Fruit fly (Drosophila melanogaster) whole organism, embryonic: Measurements from ENCODE around the gene Cyt-c1.

Experiments
- Awh ChIP-seq: fragments of 200-800 bp; sonication (Bioruptor generic); IDR thresholded peaks from 2 replicates; pipeline ENCODE4, ENCODE4 v1.3.6; 2022; ENCODE audit warnings: missing biosample characterization, missing genetic modification characterization
- B-H2 ChIP-seq: fragments of 200-800 bp; sonication (Bioruptor generic); optimal IDR thresholded peaks from 2 replicates; lab custom pipeline; 2018; ENCODE audit warnings: missing biosample characterization, mild to moderate bottlenecking, missing genetic modification characterization
- Bdp1 ChIP-seq: fragments of 200-800 bp; sonication (Bioruptor generic); optimal IDR thresholded peaks from 3 replicates; lab custom pipeline; 2016; ENCODE audit warnings: missing biosample characterization, missing genetic modification characterization
- CG10979 ChIP-seq: fragments of 200-800 bp; sonication (Bioruptor generic); optimal IDR thresholded peaks from 2 replicates; lab custom pipeline; 2018; ENCODE audit warnings: missing biosample characterization, mild to moderate bottlenecking, missing genetic modification characterization, moderate library complexity
- CG11093 ChIP-seq: fragments of 200-800 bp; sonication (Bioruptor generic); IDR thresholded peaks from 3 replicates; pipeline ENCODE4 v1.3.6; 2022; ENCODE audit warnings: missing biosample characterization, missing genetic modification characterization
- CG11696 ChIP-seq: fragments of 200-800 bp; sonication (Bioruptor generic); IDR thresholded peaks from 2 replicates; pipeline ENCODE4 v1.3.6; 2022; ENCODE audit warnings: missing biosample characterization, missing genetic modification characterization
- CG1233 ChIP-seq: fragments of 200-800 bp; sonication (Bioruptor generic); optimal IDR thresholded peaks from 4 replicates; lab custom pipeline; 2018; ENCODE audit warnings: missing biosample characterization, mild to moderate bottlenecking, missing genetic modification characterization
- CG1603 ChIP-seq: fragments of 200-800 bp; sonication (Bioruptor generic); optimal IDR thresholded peaks from 2 replicates; lab custom pipeline; 2019; ENCODE audit warnings: missing biosample characterization, mild to moderate bottlenecking, missing genetic modification characterization, moderate library complexity
- CG1647 ChIP-seq: fragments of 200-800 bp; sonication (Bioruptor generic); optimal IDR thresholded peaks from 3 replicates; lab custom pipeline; 2016; ENCODE audit warnings: missing biosample characterization, missing genetic modification characterization
- CG17186 ChIP-seq: fragments of 200-800 bp; sonication (Bioruptor generic); optimal IDR thresholded peaks from 3 replicates; lab custom pipeline; 2017; ENCODE audit warnings: missing biosample characterization, missing genetic modification reagents, missing genetic modification characterization
- CG1792 ChIP-seq: fragments of 200-800 bp; sonication (Bioruptor generic); optimal IDR thresholded peaks from 2 replicates; lab custom pipeline; 2016; ENCODE audit warnings: missing biosample characterization, missing genetic modification characterization
- CG2120 ChIP-seq: fragments of 200-800 bp; sonication (Bioruptor generic); optimal IDR thresholded peaks from 3 replicates; lab custom pipeline; 2016; ENCODE audit warnings: missing biosample characterization, missing genetic modification characterization
- CG30020 ChIP-seq: fragments of 200-800 bp; optimal IDR thresholded peaks from 2 replicates; lab custom pipeline; 2019; ENCODE audit warnings: missing biosample characterization, mild to moderate bottlenecking, missing genetic modification characterization, moderate library complexity
- CG3407 ChIP-seq: fragments of 200-800 bp; sonication (Bioruptor generic); optimal IDR thresholded peaks from 2 replicates; lab custom pipeline; 2018; ENCODE audit warnings: missing biosample characterization, mild to moderate bottlenecking, missing genetic modification characterization
- CG7357 ChIP-seq: fragments of 200-800 bp; sonication (Bioruptor generic); IDR thresholded peaks from 3 replicates; pipeline ENCODE4 v1.3.6; 2022; ENCODE audit warnings: missing biosample characterization, missing genetic modification characterization
- CG7556 ChIP-seq: fragments of 200-800 bp; sonication (Bioruptor generic); optimal IDR thresholded peaks from 2 replicates; lab custom pipeline; 2017; ENCODE audit warnings: missing biosample characterization, mild to moderate bottlenecking, missing genetic modification characterization
- CG9609 ChIP-seq: fragments of 200-800 bp; sonication (Bioruptor generic); optimal IDR thresholded peaks from 3 replicates; lab custom pipeline; 2016; ENCODE audit warnings: missing biosample characterization, missing genetic modification characterization
- CG9817 ChIP-seq: fragments of 200-800 bp; sonication (Bioruptor generic); optimal IDR thresholded peaks from 2 replicates; lab custom pipeline; 2018; ENCODE audit warnings: missing biosample characterization, mild to moderate bottlenecking, missing genetic modification characterization, moderate library complexity
- CG9876 ChIP-seq: fragments of 200-800 bp; sonication (Bioruptor generic); optimal IDR thresholded peaks from 2 replicates; lab custom pipeline; 2016; ENCODE audit warnings: missing biosample characterization, missing genetic modification characterization
- CoRest ChIP-seq: fragments of 200-800 bp; sonication (Bioruptor generic); optimal IDR thresholded peaks from 3 replicates; lab custom pipeline; 2018; ENCODE audit warnings: missing biosample characterization, mild to moderate bottlenecking, missing genetic modification characterization, moderate library complexity
- Dip2 ChIP-seq: fragments of 200-800 bp; sonication (Bioruptor generic); IDR thresholded peaks from 2 replicates; pipeline ENCODE4 v1.3.6; 2022; ENCODE audit warnings: missing biosample characterization, missing genetic modification characterization
- Drgx ChIP-seq: fragments of 200-800 bp; sonication (Bioruptor generic); IDR thresholded peaks from 2 replicates; pipeline ENCODE4 v1.3.6; 2022; ENCODE audit warnings: missing biosample characterization, missing genetic modification characterization
- HLH3B ChIP-seq: fragments of 200-800 bp; sonication (Bioruptor generic); IDR thresholded peaks from 2 replicates; pipeline ENCODE4 v1.3.6; 2022; ENCODE audit warnings: missing biosample characterization, missing genetic modification characterization
- HmgD ChIP-seq: fragments of 200-800 bp; sonication (Bioruptor generic); optimal IDR thresholded peaks from 3 replicates; lab custom pipeline; 2016; ENCODE audit warnings: missing biosample characterization, missing genetic modification characterization
- Hsf ChIP-seq: fragments of 200-800 bp; sonication (Bioruptor generic); optimal IDR thresholded peaks from 3 replicates; lab custom pipeline; 2016; ENCODE audit warnings: missing biosample characterization, missing genetic modification characterization
- Med ChIP-seq: fragments of 200-800 bp; sonication (Bioruptor generic); peaks from one replicate; lab custom pipeline; 2016; ENCODE audit warnings: missing biosample characterization, missing genetic modification characterization, mild to moderate bottlenecking, inconsistent platforms, moderate library complexity
- ac ChIP-seq: fragments of 200-800 bp; sonication (Bioruptor generic); optimal IDR thresholded peaks from 3 replicates; lab custom pipeline; 2017; ENCODE audit warnings: missing biosample characterization, mild to moderate bottlenecking, missing genetic modification characterization
- chinmo ChIP-seq: fragments of 200-800 bp; sonication (Bioruptor generic); IDR thresholded peaks from 4 replicates; pipeline ENCODE4 v1.3.6; 2022; ENCODE audit warnings: missing biosample characterization, missing genetic modification characterization; ENCODE audit not compliant: partially characterized antibody
- da ChIP-seq: fragments of 200-800 bp; sonication (Bioruptor generic); optimal IDR thresholded peaks from 2 replicates; lab custom pipeline; 2016; ENCODE audit warnings: missing biosample characterization, missing genetic modification characterization
- dan ChIP-seq: fragments of 200-800 bp; sonication (Bioruptor generic); IDR thresholded peaks from 2 replicates; pipeline ENCODE4 v1.3.6; 2022; ENCODE audit warnings: missing biosample characterization, missing genetic modification characterization
- gce ChIP-seq: fragments of 200-800 bp; sonication (Bioruptor generic); IDR thresholded peaks from 3 replicates; pipeline ENCODE4 v1.3.6; 2022; ENCODE audit warnings: missing biosample characterization, missing genetic modification characterization
- gcm2 ChIP-seq: fragments of 200-800 bp; sonication (Bioruptor generic); optimal IDR thresholded peaks from 2 replicates; lab custom pipeline; 2016; ENCODE audit warnings: missing biosample characterization, missing genetic modification characterization
- grau ChIP-seq: fragments of 200-800 bp; optimal IDR thresholded peaks from 3 replicates; lab custom pipeline; 2019; ENCODE audit warnings: missing biosample characterization, mild to moderate bottlenecking, missing genetic modification characterization, moderate library complexity
- grn ChIP-seq: fragments of 200-800 bp; sonication (Bioruptor generic); optimal IDR thresholded peaks from 3 replicates; lab custom pipeline; 2017; ENCODE audit warnings: missing biosample characterization, missing genetic modification characterization
- gro ChIP-seq: fragments of 200-800 bp; sonication (Bioruptor generic); optimal IDR thresholded peaks from 2 replicates; lab custom pipeline; 2016; ENCODE audit warnings: missing biosample characterization, missing genetic modification characterization
- hb ChIP-seq: fragments of 200-800 bp; sonication (Bioruptor generic); IDR thresholded peaks from 3 replicates; pipeline ENCODE4 v1.3.6; 2022; ENCODE audit warnings: missing biosample characterization, missing genetic modification characterization; ENCODE audit not compliant: partially characterized antibody
- ind ChIP-seq: fragments of 200-800 bp; sonication (Bioruptor generic); optimal IDR thresholded peaks from 3 replicates; lab custom pipeline; 2016; ENCODE audit warnings: missing biosample characterization, missing genetic modification characterization
- kah ChIP-seq: fragments of 200-800 bp; sonication (Bioruptor generic); optimal IDR thresholded peaks from 2 replicates; lab custom pipeline; 2018; ENCODE audit warnings: missing biosample characterization, mild to moderate bottlenecking, missing genetic modification characterization
- mam ChIP-seq: fragments of 200-800 bp; sonication (Bioruptor generic); optimal IDR thresholded peaks from 3 replicates; lab custom pipeline; 2016; ENCODE audit warnings: missing biosample characterization, missing genetic modification characterization
- org-1 ChIP-seq: fragments of 200-800 bp; sonication (Bioruptor generic); optimal IDR thresholded peaks from 2 replicates; lab custom pipeline; 2017; ENCODE audit warnings: missing biosample characterization, missing genetic modification characterization
- pb ChIP-seq: fragments of 200-800 bp; sonication (Bioruptor generic); optimal IDR thresholded peaks from 3 replicates; lab custom pipeline; 2016; ENCODE audit warnings: missing biosample characterization, missing genetic modification characterization
- pita ChIP-seq: fragments of 200-800 bp; sonication (Bioruptor generic); optimal IDR thresholded peaks from 2 replicates; lab custom pipeline; 2017; ENCODE audit warnings: missing biosample characterization, mild to moderate bottlenecking, missing genetic modification characterization
- rib ChIP-seq: fragments of 200-800 bp; sonication (Bioruptor generic); IDR thresholded peaks from 2 replicates; pipeline ENCODE4 v1.3.6; 2022; ENCODE audit warnings: missing biosample characterization, missing genetic modification characterization
- row ChIP-seq: fragments of 200-800 bp; sonication (Bioruptor generic); IDR thresholded peaks from 3 replicates; pipeline ENCODE4 v1.3.6; 2022; ENCODE audit warnings: missing biosample characterization, missing genetic modification characterization
- tap ChIP-seq: fragments of 200-800 bp; optimal IDR thresholded peaks from 3 replicates; lab custom pipeline; 2019; ENCODE audit warnings: missing biosample characterization, mild to moderate bottlenecking, missing genetic modification characterization, moderate library complexity
- tll ChIP-seq, 2 experiments: fragments of 200-800 bp in 1 of 2; fragments of >200 bp in 1 of 2; sonication (Bioruptor generic) in 1 of 2; optimal IDR thresholded peaks; 2 replicates each; lab custom pipeline; 2017 to 2019; ENCODE audit warnings: missing biosample characterization in 2 of 2, missing genetic modification characterization in 2 of 2, mild to moderate bottlenecking in 1 of 2, moderate library complexity in 1 of 2
- twi ChIP-seq: fragments of 200-800 bp; optimal IDR thresholded peaks from 2 replicates; lab custom pipeline; 2019; ENCODE audit warnings: missing biosample characterization, mild to moderate bottlenecking, missing genetic modification characterization, moderate library complexity
- zen ChIP-seq: fragments of 200-800 bp; sonication (Bioruptor generic); optimal IDR thresholded peaks from 3 replicates; lab custom pipeline; 2018; ENCODE audit warnings: missing biosample characterization, mild to moderate bottlenecking, missing genetic modification characterization, moderate library complexity
- zen2 ChIP-seq: fragments of 200-800 bp; sonication (Bioruptor generic); IDR thresholded peaks from 3 replicates; pipeline ENCODE4 v1.3.6; 2022; ENCODE audit warnings: missing biosample characterization, missing genetic modification characterization; ENCODE audit not compliant: partially characterized antibody
- zf30C ChIP-seq: fragments of 200-800 bp; sonication (Bioruptor generic); optimal IDR thresholded peaks from 3 replicates; lab custom pipeline; 2018; ENCODE audit warnings: missing biosample characterization, mild to moderate bottlenecking, missing genetic modification characterization

The Cyt-c1 gene

DNA sequence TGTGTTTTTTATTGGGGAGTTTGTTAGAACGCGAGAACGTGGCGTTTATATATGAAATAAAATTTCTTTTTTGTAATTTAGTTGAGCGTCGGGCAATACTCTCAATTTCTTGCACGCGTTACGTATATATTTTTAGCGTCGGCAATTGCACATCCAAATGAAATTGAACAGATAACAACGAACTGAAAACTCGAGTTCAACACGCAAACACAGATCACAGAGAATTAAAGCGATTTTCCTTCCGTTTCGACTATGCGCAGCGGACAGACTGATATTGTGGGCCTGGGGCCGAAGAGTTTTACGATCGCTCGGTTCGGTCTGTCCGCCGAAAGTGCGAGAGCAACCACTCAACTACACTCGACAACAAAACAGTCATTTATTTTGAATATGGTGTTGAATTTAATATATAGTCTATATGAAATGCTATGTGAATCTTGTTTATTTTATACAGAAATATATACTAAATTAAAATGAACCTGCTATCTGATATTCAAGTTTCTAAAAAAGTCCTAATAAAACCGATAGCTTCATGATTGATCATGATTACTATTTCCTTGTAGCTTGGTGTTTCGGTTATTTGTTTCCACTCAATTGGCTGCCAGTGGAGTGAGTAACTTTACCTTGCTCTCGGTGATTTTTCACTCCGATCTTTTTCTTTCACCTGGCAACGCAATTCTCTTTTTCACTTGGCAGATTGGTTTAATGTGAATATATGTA, 4.8 kb upstream of the Cyt-c1 start, which contains the start of gene CG46456 (continued):
- TF ChIP-seq kah (GFP tag; lab: Kevin White, UChicago) (peak; percentile 89), Med (peak; percentile 90), Hsf (GFP tag; lab: Kevin White, UChicago) (peak; percentile 87), grau (tag; lab: Kevin White, UChicago) (peak; percentile 97), tap (tag; lab: Kevin White, UChicago) (peak; percentile 97), CG9609 (GFP tag; lab: Kevin White, UChicago) (no peak), B-H2 (GFP tag; lab: Kevin White, UChicago) (peak; percentile 95), hb (GFP tag; lab: Robert Waterston, UW) (no peak), row (peak; percentile 99), chinmo (GFP tag; lab: Robert Waterston, UW) (peak; percentile 86; the same call in 3 of the 4 replicates), CG7556 (peak; percentile 97), tll (GFP tag; optimal IDR thresholded peaks at IDR 0.05; lab: Kevin White, UChicago) (no peak), CG9876 (GFP tag; lab: Kevin White, UChicago) (no peak), twi (tag; lab: Kevin White, UChicago) (peak; percentile 91), CG3407 (peak; percentile 91), CG1792 (GFP tag; lab: Kevin White, UChicago) (no peak), CG10979 (tag; lab: Kevin White, UChicago) (peak; percentile 98), org-1 (peak; percentile 91), CG11093 (GFP tag; lab: Robert Waterston, UW) (peak; percentile 85), rib (peak; percentile 76), Bdp1 (GFP tag; lab: Kevin White, UChicago) (no peak), gce (GFP tag; lab: Robert Waterston, UW) (peak; percentile 87), CG9817 (peak; percentile 93), pb (no peak), mam (peak; percentile 57), CoRest (tag; lab: Kevin White, UChicago) (peak; percentile 96), zen (tag; lab: Kevin White, UChicago) (peak; percentile 93), dan (GFP tag; lab: Robert Waterston, UW) (no peak), da (GFP tag; lab: Kevin White, UChicago) (peak; percentile 36), CG1647 (GFP tag; lab: Kevin White, UChicago) (peak; percentile 42), zen2 (no peak; the same call in 2 of the 3 replicates), Drgx (peak; percentile 95), CG2120 (GFP tag; lab: Kevin White, UChicago) (peak; percentile 94), CG11696 (peak; percentile 92), Dip2 (GFP tag; lab: Robert Waterston, UW) (no peak), ac (peak; percentile 76), CG1603 (peak; percentile 67), gro (no peak), CG1233 (GFP tag; lab: Kevin White, UChicago) (peak; percentile 95), zf30C (no peak), ind (GFP tag; lab: Kevin White, UChicago) (peak; percentile 90), HLH3B (peak; percentile 93), grn (peak; percentile 36), CG17186 (GFP tag; lab: Kevin White, UChicago) (peak; percentile 19), pita (GFP tag; lab: Kevin White, UChicago) (no peak), gcm2 (GFP tag; lab: Kevin White, UChicago) (peak; percentile 73), Awh (GFP tag; lab: Robert Waterston, UW) (peak; percentile 91), CG30020 (tag; lab: Kevin White, UChicago) (peak; percentile 80), CG7357 (GFP tag; lab: Robert Waterston, UW) (peak; percentile 81), HmgD (GFP tag; lab: Kevin White, UChicago) (peak; percentile 5)
